Fruit fly (Drosophila melanogaster): Measurements from ENCODE around the gene Cpr35B.

DNA sequence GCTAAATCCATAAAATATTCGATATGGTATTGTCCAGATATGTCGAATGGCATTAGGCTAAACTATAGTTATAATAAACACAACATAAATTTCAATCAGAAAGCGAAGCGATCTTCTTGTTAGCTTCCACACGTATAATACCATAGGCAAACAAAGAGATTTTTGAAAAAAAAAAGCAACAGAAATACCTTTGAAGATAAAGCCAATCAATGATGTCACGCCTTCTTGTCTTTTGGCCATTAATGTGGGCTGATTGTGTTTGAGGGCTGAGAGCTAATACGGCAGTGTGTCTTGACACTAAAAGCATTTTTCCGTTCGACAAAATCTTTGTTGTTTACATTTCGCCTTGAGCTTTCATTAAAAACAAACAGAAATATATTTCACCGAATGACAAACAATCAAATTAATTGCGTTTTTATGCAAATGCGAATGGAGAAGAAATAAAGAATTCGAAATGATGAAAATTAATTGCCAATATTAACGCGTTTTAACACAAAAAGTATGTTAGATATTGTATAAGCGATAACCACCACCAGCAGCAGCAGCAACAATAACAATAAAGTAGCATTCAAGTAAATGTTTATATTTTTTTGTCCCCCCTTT, 10.6 kb downstream of the Cpr35B start:
- no peak for TF ChIP-seq CG7045 (GFP tag; optimal IDR thresholded peaks at IDR 0.05)
- no peak for TF ChIP-seq bab1 (GFP tag; optimal IDR thresholded peaks at IDR 0.05)
- no peak for TF ChIP-seq Clk (GFP tag; optimal IDR thresholded peaks at IDR 0.05)
- TF ChIP-seq pad (GFP tag; optimal IDR thresholded peaks at IDR 0.05), result no peak
- TF ChIP-seq cic (GFP tag; optimal IDR thresholded peaks at IDR 0.05), result no peak
- no peak for TF ChIP-seq CG5204 (GFP tag; optimal IDR thresholded peaks at IDR 0.05)
- no peak for TF ChIP-seq CG1620 (GFP tag; optimal IDR thresholded peaks at IDR 0.05)
- TF ChIP-seq CG14711 (tag; optimal IDR thresholded peaks at IDR 0.05), result no peak
- no peak for TF ChIP-seq CG12768 (GFP tag; optimal IDR thresholded peaks at IDR 0.05)
- TF ChIP-seq kay (GFP tag; ENCODE audit: borderline replicate concordance), result no peak
- TF ChIP-seq ovo (GFP tag; optimal IDR thresholded peaks at IDR 0.05), result no peak
